Worm (Caenorhabditis elegans): ENCODE measurements around the gene T17A3.12.

- no peak for TF ChIP-seq nhr-67 (tag; optimal IDR thresholded peaks at IDR 0.05)
- no peak for TF ChIP-seq nhr-77 (tag; optimal IDR thresholded peaks at IDR 0.05)
- no peak for TF ChIP-seq elt-1 (tag; optimal IDR thresholded peaks at IDR 0.05)
- no peak for TF ChIP-seq lin-15B (tag; optimal IDR thresholded peaks at IDR 0.05)
- no peak for TF ChIP-seq nhr-43 (tag; optimal IDR thresholded peaks at IDR 0.05; ENCODE audit: poor library complexity, severe bottlenecking)
- TF ChIP-seq zag-1 (tag; optimal IDR thresholded peaks at IDR 0.05): no peak
- no peak for TF ChIP-seq jun-1 (tag; optimal IDR thresholded peaks at IDR 0.05)
- no peak for TF ChIP-seq nhr-23 (tag; optimal IDR thresholded peaks at IDR 0.05)
- TF ChIP-seq elt-2 (tag; optimal IDR thresholded peaks at IDR 0.05): peak; percentile 38
Measured at ce11 chrIII:130650-131049, 14.3 kb downstream of the T17A3.12 start, which contains the start of the genes nhr-280 and C29F9.2.
